Fruit fly (Drosophila melanogaster): Measurements from ENCODE around the gene upd3.
A peak's percentile ranks its signal among the peaks of the same experiment; 100 is the strongest.

The upd3 gene

DNA sequence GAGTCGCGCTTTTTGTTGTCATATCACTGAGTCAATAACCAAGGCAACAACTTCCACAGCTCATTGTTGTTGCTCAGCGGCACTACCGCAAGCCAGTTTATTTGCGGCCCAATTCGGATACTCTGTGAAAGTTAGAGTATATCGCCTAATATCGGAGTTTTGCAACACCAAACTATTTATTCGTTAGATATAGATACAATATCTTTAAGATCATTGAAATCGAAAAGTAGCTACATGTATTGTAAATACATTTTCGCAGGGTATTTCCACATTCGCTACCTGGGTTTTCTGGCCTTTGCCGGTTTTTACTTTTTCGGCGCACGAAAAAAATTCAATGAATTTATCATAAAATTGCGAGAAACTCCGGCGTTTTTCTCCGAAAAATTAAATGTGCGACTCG lies 17.0 kb downstream of the upd3 start (continued):
- peak; percentile 84 for TF ChIP-seq Ptx1 (GFP tag; IDR thresholded peaks at IDR 0.05)
- no peak for TF ChIP-seq CG2129 (GFP tag; IDR thresholded peaks at IDR 0.05; ENCODE audit: partially characterized antibody)
- peak; percentile 73 for TF ChIP-seq esg (GFP tag; conservative IDR thresholded peaks at IDR 0.05)
- TF ChIP-seq Camta (GFP tag; optimal IDR thresholded peaks at IDR 0.05), result peak; percentile 70
- TF ChIP-seq sna (GFP tag; IDR thresholded peaks at IDR 0.05; ENCODE audit: partially characterized antibody), result no peak
- TF ChIP-seq vvl (GFP tag; IDR thresholded peaks at IDR 0.05), result peak; percentile 83
- peak; percentile 45 for TF ChIP-seq pum (GFP tag; optimal IDR thresholded peaks at IDR 0.05)
- peak; percentile 43 for TF ChIP-seq CG15514 (GFP tag; optimal IDR thresholded peaks at IDR 0.05)
- no peak for TF ChIP-seq CG17802 (tag; optimal IDR thresholded peaks at IDR 0.05)
- peak; percentile 74 for TF ChIP-seq PHDP (tag; optimal IDR thresholded peaks at IDR 0.05)
- no peak for TF ChIP-seq CG10431 (GFP tag; optimal IDR thresholded peaks at IDR 0.05)
- no peak for TF ChIP-seq luna (GFP tag; optimal IDR thresholded peaks at IDR 0.05)
- no peak for TF ChIP-seq CG6254 (GFP tag; optimal IDR thresholded peaks at IDR 0.05)
- TF ChIP-seq lilli (GFP tag; optimal IDR thresholded peaks at IDR 0.05), result peak; percentile 73
- TF ChIP-seq D (optimal IDR thresholded peaks at IDR 0.05), result no peak
- no peak for TF ChIP-seq D (GFP tag; optimal IDR thresholded peaks at IDR 0.05)
- peak; percentile 37 for TF ChIP-seq ewg (GFP tag; optimal IDR thresholded peaks at IDR 0.05)
- TF ChIP-seq CG2116 (GFP tag; optimal IDR thresholded peaks at IDR 0.05), result no peak
- no peak for TF ChIP-seq Fer1 (GFP tag; optimal IDR thresholded peaks at IDR 0.05)
- TF ChIP-seq CG2875 (GFP tag; optimal IDR thresholded peaks at IDR 0.05), result peak; percentile 36
- TF ChIP-seq Atf3 (GFP tag; optimal IDR thresholded peaks at IDR 0.05), result peak; percentile 13
- peak; percentile 78 for TF ChIP-seq H2.0 (GFP tag; IDR thresholded peaks at IDR 0.05)
- no peak for TF ChIP-seq amos (GFP tag; IDR thresholded peaks at IDR 0.05; ENCODE audit: partially characterized antibody)
- TF ChIP-seq pzg (GFP tag; optimal IDR thresholded peaks at IDR 0.05), result no peak
- TF ChIP-seq Side (GFP tag; optimal IDR thresholded peaks at IDR 0.05), result peak; percentile 59
- TF ChIP-seq CG8281 (tag; optimal IDR thresholded peaks at IDR 0.05), result peak; percentile 36
- peak; percentile 41 for TF ChIP-seq zen (tag; optimal IDR thresholded peaks at IDR 0.05)
- TF ChIP-seq gem (tag; optimal IDR thresholded peaks at IDR 0.05), result peak; percentile 82
- no peak for TF ChIP-seq CG9797 (GFP tag; optimal IDR thresholded peaks at IDR 0.05)
- peak; percentile 84 for TF ChIP-seq CG14441 (GFP tag; IDR thresholded peaks at IDR 0.05)
- no peak for TF ChIP-seq dimm (GFP tag; IDR thresholded peaks at IDR 0.05)
- peak; percentile 47 for TF ChIP-seq Blimp-1 (GFP tag; optimal IDR thresholded peaks at IDR 0.05)
- TF ChIP-seq Hr39 (optimal IDR thresholded peaks at IDR 0.05), result no peak
- TF ChIP-seq CG30020 (tag; optimal IDR thresholded peaks at IDR 0.05), result no peak
- TF ChIP-seq CG7786 (GFP tag; optimal IDR thresholded peaks at IDR 0.05), result peak; percentile 54
- TF ChIP-seq oc (tag; optimal IDR thresholded peaks at IDR 0.05), result peak; percentile 22
- TF ChIP-seq ttk (GFP tag; IDR thresholded peaks at IDR 0.05), result peak; percentile 88
- TF ChIP-seq hbn (GFP tag; IDR thresholded peaks at IDR 0.05; ENCODE audit: partially characterized antibody), result no peak
- peak; percentile 10 for TF ChIP-seq dm (GFP tag; optimal IDR thresholded peaks at IDR 0.05)
- no peak for TF ChIP-seq vnd (GFP tag; IDR thresholded peaks at IDR 0.05; ENCODE audit: partially characterized antibody)
- peak; percentile 84 for TF ChIP-seq CG34422 (GFP tag; IDR thresholded peaks at IDR 0.05)
- TF ChIP-seq Dp (GFP tag; optimal IDR thresholded peaks at IDR 0.05), result no peak
- TF ChIP-seq Deaf1 (tag; optimal IDR thresholded peaks at IDR 0.05), result peak; percentile 41
- TF ChIP-seq HmgD (GFP tag; optimal IDR thresholded peaks at IDR 0.05), result no peak
- TF ChIP-seq CG12942 (GFP tag; optimal IDR thresholded peaks at IDR 0.05), result peak; percentile 45
- no peak for TF ChIP-seq NC2α (GFP tag; optimal IDR thresholded peaks at IDR 0.05)
- peak; percentile 41 for TF ChIP-seq nau (GFP tag; optimal IDR thresholded peaks at IDR 0.05)
- TF ChIP-seq dmrt11E (tag; optimal IDR thresholded peaks at IDR 0.05), result no peak
- TF ChIP-seq Sox100B (GFP tag; optimal IDR thresholded peaks at IDR 0.05), result peak; percentile 67
- peak; percentile 60 for TF ChIP-seq CG4730 (GFP tag; IDR thresholded peaks at IDR 0.05)
- TF ChIP-seq CG10462 (GFP tag; optimal IDR thresholded peaks at IDR 0.05), result peak; percentile 18
